Worm (Caenorhabditis elegans): ENCODE data around the gene C27F2.7.

The C27F2.7 gene

DNA sequence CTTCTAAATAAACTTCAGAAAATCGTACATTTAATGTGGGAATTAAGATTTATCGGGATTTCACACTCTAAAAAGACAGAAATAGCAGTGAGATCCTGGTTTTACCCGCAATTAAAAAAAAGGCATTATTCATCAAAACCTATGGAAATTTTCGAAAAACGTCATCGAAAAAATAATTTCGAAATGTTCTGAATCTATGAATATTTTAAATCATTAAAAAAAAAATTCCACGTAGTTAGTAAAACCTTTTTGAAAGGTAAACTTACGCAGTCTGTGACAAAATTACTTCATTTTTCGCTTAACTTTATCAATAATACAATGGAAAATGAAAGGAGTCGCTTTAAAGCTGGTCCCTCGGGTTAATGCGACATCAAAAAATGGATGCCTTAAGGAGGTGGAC is 27.7 kb downstream of the C27F2.7 start, which contains the start of gene C26E6.1:
Gene C26E6.1, plus strand, starts transcription at position 301 of the 400 bp plus-strand sequence.
- no peak for TF ChIP-seq unc-62 (GFP tag; optimal IDR thresholded peaks at IDR 0.05)

DNA sequence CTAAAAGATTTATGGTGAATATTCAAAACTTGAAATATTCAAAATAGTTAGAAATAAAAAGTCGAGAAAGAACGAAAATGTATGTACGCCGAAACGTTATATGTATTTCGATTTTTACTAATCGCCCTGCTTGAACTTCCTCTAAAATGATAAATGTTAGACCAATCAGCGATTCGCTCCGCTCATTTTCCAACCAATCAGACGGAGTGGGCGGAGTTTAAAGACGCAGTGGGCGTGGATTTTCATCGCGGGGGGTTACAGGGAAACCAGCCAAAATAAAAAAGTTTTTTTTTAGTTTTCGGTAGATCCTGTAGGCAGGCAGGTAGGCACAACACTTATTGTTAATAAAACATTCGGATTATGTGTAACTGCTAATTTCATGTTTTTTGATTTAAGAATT is 31.3 kb downstream of the C27F2.7 start:
- no peak for TF ChIP-seq unc-62 (GFP tag; optimal IDR thresholded peaks at IDR 0.05)

DNA sequence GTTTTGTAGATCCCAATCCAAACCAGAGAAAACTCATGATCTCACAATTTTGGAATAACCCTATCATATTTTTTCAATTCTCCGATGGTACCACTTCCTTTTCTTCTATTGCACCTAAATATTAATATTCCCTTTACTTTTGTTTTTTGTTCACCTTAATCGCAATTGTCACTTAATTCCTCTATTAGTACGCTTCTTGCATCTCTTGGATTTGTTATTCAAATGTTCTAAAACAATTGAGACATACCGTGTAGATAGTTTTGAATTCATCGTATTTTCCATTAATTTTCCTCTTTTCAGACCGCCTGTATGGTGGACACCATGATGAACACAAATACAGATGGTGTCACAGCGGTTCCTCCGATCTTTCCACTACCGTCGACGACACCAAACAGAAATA is 32.5 kb downstream of the C27F2.7 start, which contains the start of gene flh-2:
Gene flh-2, plus strand, starts transcription at position 301 of the 400 bp plus-strand sequence.
- TF ChIP-seq unc-62 (GFP tag; optimal IDR thresholded peaks at IDR 0.05), result no peak

DNA sequence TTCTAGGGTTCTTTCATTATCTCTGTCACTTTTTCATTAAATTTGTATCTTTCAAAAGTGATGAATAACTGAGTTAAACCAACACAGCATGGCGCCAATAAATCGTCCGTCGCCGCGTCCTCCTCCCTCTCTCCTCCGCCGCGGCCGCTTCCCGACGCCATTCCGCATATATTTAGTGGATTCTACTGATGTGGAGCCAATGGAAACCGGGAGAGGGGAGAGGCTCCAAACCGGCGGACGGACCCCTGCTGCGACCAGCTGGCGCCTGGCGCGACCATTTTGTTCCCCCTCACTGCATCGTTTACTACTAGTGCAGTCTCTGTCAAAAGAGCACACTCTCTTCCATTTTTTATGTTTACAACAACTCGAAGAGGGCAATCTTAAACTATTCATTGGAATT is 33.1 kb downstream of the C27F2.7 start:
- no peak for TF ChIP-seq unc-62 (GFP tag; optimal IDR thresholded peaks at IDR 0.05)

DNA sequence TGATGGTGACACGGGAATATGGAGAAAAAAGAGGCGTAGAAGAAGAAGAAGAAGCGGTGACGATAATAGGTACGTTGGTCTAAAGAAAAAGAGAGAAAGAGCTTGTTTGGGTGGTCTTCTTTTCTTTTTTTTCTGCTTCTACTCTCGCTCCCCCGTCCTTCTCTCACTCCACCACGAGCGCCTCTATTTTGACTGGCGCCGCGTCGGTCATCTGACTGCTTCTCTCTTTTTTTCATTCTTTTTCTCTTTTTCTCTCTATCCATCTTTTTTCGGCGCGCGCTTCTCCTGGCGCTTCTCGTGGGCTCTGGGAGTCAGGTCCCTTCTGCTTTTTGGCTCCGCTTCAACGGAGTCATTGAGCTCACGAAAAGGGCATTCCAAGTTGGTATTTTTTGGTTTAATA is 33.9 kb downstream of the C27F2.7 start:
- TF ChIP-seq unc-62 (GFP tag; optimal IDR thresholded peaks at IDR 0.05), result no peak

DNA sequence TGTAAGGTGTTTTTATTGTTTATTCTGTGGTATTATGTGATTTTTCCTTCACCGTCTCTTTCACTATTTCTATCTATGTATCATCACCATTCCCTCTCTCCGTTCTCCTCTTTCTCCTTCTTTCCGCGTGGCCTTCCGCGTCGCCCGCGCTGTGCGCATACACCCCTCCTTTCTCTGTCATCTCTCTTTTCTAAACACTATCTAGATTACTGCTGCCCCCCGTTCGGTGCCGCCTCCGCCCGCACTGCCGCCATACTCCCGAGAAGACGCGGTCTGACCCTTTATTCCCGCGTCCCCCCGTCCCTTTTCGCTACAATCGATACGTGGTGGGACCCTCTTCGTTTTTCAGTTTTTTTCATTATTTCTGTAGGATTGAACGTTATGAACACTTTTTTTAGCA is 35.7 kb downstream of the C27F2.7 start:
- TF ChIP-seq unc-62 (GFP tag; optimal IDR thresholded peaks at IDR 0.05), result no peak

DNA sequence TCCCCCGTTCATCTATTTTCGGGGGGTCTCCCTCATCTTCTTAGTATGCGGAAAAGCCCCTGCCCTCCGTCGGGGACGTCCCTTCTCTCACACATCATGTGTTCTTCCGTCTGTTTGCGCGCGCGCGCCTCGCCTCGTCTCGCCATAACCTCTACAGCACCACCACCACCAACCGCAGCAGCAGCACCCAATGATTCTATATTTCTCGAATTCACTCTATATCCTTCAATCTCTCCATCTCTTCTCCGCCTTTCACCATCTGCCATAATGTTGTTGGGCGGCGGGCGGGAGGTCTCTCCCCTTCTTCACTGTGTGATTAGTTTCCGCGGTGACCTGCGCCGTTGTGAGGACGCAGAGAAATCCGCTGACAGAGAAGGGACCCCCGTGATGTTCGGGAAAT is 36.9 kb downstream of the C27F2.7 start:
- no peak for TF ChIP-seq unc-62 (GFP tag; optimal IDR thresholded peaks at IDR 0.05)

DNA sequence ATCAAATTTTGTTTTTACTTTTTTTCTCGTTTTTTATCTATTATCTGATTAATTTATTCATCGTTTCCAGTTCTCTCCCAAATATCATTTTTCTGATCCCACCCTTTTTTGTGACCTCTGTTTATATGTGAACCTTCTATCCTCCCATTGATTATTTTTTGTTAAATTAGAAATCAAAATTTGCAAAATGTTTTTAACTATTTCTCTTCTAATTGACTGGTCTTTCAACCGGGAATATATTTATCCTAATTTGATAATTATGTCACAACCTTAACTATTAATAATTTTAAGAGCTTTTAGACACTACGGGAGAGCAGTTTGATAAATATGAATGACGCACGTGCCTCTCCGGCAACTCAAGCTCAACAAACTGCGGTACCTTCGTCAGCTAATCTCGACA is 40.1 kb downstream of the C27F2.7 start, which contains the start of gene ntl-9:
Gene ntl-9, plus strand, starts transcription at position 301 of the 400 bp plus-strand sequence.
- no peak for TF ChIP-seq unc-62 (GFP tag; optimal IDR thresholded peaks at IDR 0.05)

DNA sequence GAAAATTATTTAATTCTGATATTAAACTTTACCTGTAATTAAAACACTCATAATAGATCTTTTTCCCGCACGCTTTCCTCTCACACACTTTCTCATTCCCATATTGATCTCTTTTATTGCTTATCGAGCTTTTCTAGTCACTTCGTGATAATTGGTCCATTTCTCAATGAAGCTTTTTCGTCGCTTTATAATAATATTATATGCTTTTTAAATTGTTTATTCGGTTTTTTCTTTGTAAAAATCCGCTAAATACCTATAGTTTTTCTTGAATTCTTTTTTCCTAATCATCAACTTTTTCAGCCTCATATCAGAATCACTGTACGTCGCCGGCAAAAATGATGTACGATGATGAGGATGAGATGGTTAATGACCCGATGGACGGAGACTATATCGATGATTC is 45.0 kb downstream of the C27F2.7 start, which contains the start of gene rpb-2:
Gene rpb-2, plus strand, starts transcription at position 301 of the 400 bp plus-strand sequence.
- TF ChIP-seq unc-62 (GFP tag; optimal IDR thresholded peaks at IDR 0.05), result no peak

DNA sequence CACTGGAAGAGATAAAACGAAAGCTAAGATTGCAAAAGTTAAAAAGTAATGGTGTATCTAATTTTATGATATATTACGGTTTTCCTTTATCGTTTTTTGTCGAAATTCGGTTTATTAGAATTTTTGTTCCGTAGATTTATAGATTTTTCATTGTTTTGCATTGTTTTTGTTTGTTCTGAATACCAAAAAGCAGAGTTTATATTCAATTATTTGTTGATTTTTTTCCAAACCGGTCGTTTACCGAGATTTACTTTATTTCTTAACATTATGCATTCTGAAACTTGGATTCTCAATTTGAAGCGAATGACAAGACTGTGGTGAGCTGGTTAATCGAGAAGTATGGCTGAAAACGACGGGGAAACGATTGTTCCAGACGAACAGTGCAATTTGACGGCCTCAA is 47.3 kb downstream of the C27F2.7 start, which contains the start of gene fsn-1:
Gene fsn-1, plus strand, starts transcription at position 301 of the 400 bp plus-strand sequence.
- no peak for TF ChIP-seq unc-62 (GFP tag; optimal IDR thresholded peaks at IDR 0.05)

DNA sequence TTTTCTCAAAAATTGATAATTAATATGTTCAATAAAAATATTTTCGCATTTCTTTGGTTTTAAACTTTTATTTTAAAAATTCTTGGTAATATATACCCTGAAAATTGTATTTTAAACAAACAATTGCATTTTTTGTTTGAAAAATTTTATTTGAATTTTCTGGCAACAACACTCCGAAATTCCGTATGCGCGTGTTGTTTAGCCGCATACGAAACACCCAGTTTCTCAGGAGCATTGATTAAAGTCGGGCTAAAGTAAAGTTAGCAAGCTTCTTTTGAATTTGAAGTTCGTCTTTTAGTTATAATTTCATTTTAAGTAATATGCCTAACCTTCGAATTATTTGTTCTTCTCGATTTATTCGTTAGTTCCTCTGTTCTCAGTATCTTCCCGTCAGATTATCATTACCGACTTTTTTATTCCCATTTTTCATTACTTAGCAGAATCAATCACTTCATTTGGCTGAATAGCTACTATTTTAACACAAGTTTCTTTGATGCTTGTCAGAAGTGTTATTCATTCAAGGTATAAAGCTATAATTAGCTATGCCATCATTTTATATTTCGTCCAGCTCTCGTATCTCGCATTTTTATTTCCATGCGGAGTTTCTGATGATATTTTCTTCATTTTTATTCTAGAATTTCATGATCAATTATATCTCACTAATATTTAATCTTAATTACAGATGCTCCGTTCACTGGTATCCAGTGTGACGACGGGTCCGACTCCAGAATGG is 49.2 kb downstream of the C27F2.7 start, which contains the start of gene mrps-18C:
Gene mrps-18C, plus strand, starts transcription at position 683 of the 733 bp plus-strand sequence.
- TF ChIP-seq unc-62 (GFP tag; optimal IDR thresholded peaks at IDR 0.05), result no peak

DNA sequence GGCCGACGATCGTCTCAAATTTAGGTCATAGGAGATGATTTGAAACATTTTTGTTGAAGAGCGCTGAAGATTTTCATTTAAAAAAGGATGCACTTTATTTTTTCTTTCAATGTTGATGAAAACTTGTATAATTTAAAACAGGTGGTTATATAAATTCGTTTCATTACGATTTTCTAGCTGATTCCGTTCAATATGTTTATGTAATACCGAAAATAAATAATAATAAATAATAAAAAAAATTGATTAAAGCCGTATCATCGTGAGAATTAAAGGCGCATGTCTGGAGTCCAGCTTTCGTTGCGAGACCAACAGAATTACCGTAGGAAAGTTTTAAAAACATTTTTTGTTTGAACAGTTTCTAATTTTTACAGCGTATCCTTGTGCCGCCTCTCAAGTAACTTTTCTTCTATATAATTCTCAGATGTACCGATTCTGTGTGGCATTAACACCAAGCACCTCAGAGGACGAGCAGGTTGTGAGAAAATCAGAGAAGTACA is 52.0 kb downstream of the C27F2.7 start, which contains the start of the genes C26E6.12 and eri-9:
Gene C26E6.12, minus strand, starts transcription at position 51 of the 497 bp plus-strand sequence.
Gene eri-9, plus strand, starts transcription at position 248 of the 497 bp plus-strand sequence.
- TF ChIP-seq unc-62 (GFP tag; optimal IDR thresholded peaks at IDR 0.05), result no peak
